Fruit fly (Drosophila melanogaster) whole organism, embryonic: ENCODE data around the gene park.

ENCODE experiments used
- ATbp ChIP-seq: fragments of 200-800 bp; sonication (Bioruptor generic); optimal IDR thresholded peaks from 2 replicates; lab custom pipeline; 2017; ENCODE audit warnings: missing biosample characterization, mild to moderate bottlenecking, missing genetic modification characterization, missing genetic modification reagents
- BtbVII ChIP-seq: fragments of 200-800 bp; sonication (Bioruptor generic); optimal IDR thresholded peaks from 3 replicates; lab custom pipeline; 2017; ENCODE audit warnings: missing biosample characterization, mild to moderate bottlenecking, missing genetic modification characterization
- CG10321 ChIP-seq: fragments of 200-800 bp; sonication (Bioruptor generic); IDR thresholded peaks from 2 replicates; pipeline ENCODE4 v1.3.6; 2022; ENCODE audit warnings: missing biosample characterization, missing genetic modification characterization
- CG10959 ChIP-seq: fragments of 200-800 bp; sonication (Bioruptor generic); IDR thresholded peaks from 2 replicates; pipeline ENCODE4 v1.3.6; 2022; ENCODE audit warnings: missing biosample characterization, missing genetic modification characterization
- CG11085 ChIP-seq: fragments of 200-800 bp; sonication (Bioruptor generic); IDR thresholded peaks from 2 replicates; pipeline ENCODE4 v1.3.6; 2022; ENCODE audit warnings: missing biosample characterization, missing genetic modification characterization
- CG11398 ChIP-seq: fragments of 200-800 bp; sonication (Bioruptor generic); optimal IDR thresholded peaks from 2 replicates; lab custom pipeline; 2016; ENCODE audit warnings: missing biosample characterization, missing genetic modification characterization
- CG16813 ChIP-seq: fragments of 200-800 bp; sonication (Bioruptor generic); IDR thresholded peaks from 3 replicates; pipeline ENCODE4 v1.3.6; 2022; ENCODE audit warnings: missing biosample characterization, missing genetic modification characterization; ENCODE audit not compliant: partially characterized antibody
- CG17612 ChIP-seq: fragments of 200-800 bp; sonication (Bioruptor generic); IDR thresholded peaks from 2 replicates; pipeline ENCODE4 v1.3.6; 2022; ENCODE audit warnings: missing biosample characterization, missing genetic modification characterization
- CG17829 ChIP-seq: fragments of 200-800 bp; optimal IDR thresholded peaks from 2 replicates; lab custom pipeline; 2019; ENCODE audit warnings: missing biosample characterization, mild to moderate bottlenecking, missing genetic modification characterization, moderate library complexity
- CG4282 ChIP-seq: fragments of 200-800 bp; sonication (Bioruptor generic); optimal IDR thresholded peaks from 2 replicates; lab custom pipeline; 2016; ENCODE audit warnings: missing biosample characterization, missing genetic modification characterization
- CG5180 ChIP-seq: fragments of 200-800 bp; sonication (Bioruptor generic); optimal IDR thresholded peaks from 3 replicates; lab custom pipeline; 2017; ENCODE audit warnings: missing biosample characterization, missing genetic modification characterization, mild to moderate bottlenecking, moderate library complexity, missing genetic modification reagents
- CG7372 ChIP-seq: fragments of 200-800 bp; sonication (Bioruptor generic); IDR thresholded peaks from 2 replicates; pipeline ENCODE4 v1.3.6; 2022; ENCODE audit warnings: missing biosample characterization, missing genetic modification characterization
- CG7928 ChIP-seq: fragments of 200-800 bp; sonication (Bioruptor generic); optimal IDR thresholded peaks from 2 replicates; lab custom pipeline; 2017; ENCODE audit warnings: missing biosample characterization, mild to moderate bottlenecking, missing genetic modification characterization
- CG7987 ChIP-seq: fragments of 200-800 bp; sonication (Bioruptor generic); optimal IDR thresholded peaks from 2 replicates; lab custom pipeline; 2018; ENCODE audit warnings: missing biosample characterization, mild to moderate bottlenecking, missing genetic modification characterization, moderate library complexity
- CG8089 ChIP-seq: fragments of 200-800 bp; sonication (Bioruptor generic); optimal IDR thresholded peaks from 3 replicates; lab custom pipeline; 2016; ENCODE audit warnings: missing biosample characterization, missing genetic modification characterization
- CG8765 ChIP-seq: fragments of 200-800 bp; sonication (Bioruptor generic); IDR thresholded peaks from 2 replicates; pipeline ENCODE4 v1.3.6; 2022; ENCODE audit warnings: missing biosample characterization, missing genetic modification characterization
- CG9609 ChIP-seq: fragments of 200-800 bp; sonication (Bioruptor generic); optimal IDR thresholded peaks from 3 replicates; lab custom pipeline; 2016; ENCODE audit warnings: missing biosample characterization, missing genetic modification characterization
- Dbx ChIP-seq: fragments of 200-800 bp; sonication (Bioruptor generic); IDR thresholded peaks from 3 replicates; pipeline ENCODE4 v1.3.6; 2022; ENCODE audit warnings: missing biosample characterization, missing genetic modification characterization
- Drgx ChIP-seq: fragments of 200-800 bp; sonication (Bioruptor generic); IDR thresholded peaks from 2 replicates; pipeline ENCODE4 v1.3.6; 2022; ENCODE audit warnings: missing biosample characterization, missing genetic modification characterization
- H2.0 ChIP-seq: fragments of 200-800 bp; sonication (Bioruptor generic); IDR thresholded peaks from 2 replicates; pipeline ENCODE4 v1.3.6; 2022; ENCODE audit warnings: missing biosample characterization, missing genetic modification characterization
- HmgD ChIP-seq: fragments of 200-800 bp; sonication (Bioruptor generic); optimal IDR thresholded peaks from 3 replicates; lab custom pipeline; 2016; ENCODE audit warnings: missing biosample characterization, missing genetic modification characterization
- Hr3 ChIP-seq: fragments of 200-800 bp; sonication (Bioruptor generic); optimal IDR thresholded peaks from 3 replicates; lab custom pipeline; 2016; ENCODE audit warnings: missing biosample characterization, missing genetic modification characterization
- Hr78 ChIP-seq, 2 experiments: fragments of 200-800 bp in 1 of 2; fragments of >200 bp in 1 of 2; sonication (Bioruptor generic) in 1 of 2; optimal IDR thresholded peaks; 2 replicates each; lab custom pipeline; 2017 to 2019; ENCODE audit warnings: missing biosample characterization in 2 of 2, missing genetic modification characterization in 2 of 2, mild to moderate bottlenecking in 1 of 2, moderate library complexity in 1 of 2
- Hsf ChIP-seq: fragments of 200-800 bp; sonication (Bioruptor generic); optimal IDR thresholded peaks from 3 replicates; lab custom pipeline; 2016; ENCODE audit warnings: missing biosample characterization, missing genetic modification characterization
- Nf-YB ChIP-seq: fragments of 200-800 bp; sonication (Bioruptor generic); optimal IDR thresholded peaks from 3 replicates; lab custom pipeline; 2019; ENCODE audit warnings: missing biosample characterization, mild to moderate bottlenecking, missing genetic modification characterization, moderate library complexity
- Xrp1 ChIP-seq: fragments of 200-800 bp; sonication (Bioruptor generic); IDR thresholded peaks from 2 replicates; pipeline ENCODE4 v1.3.6; 2022; ENCODE audit warnings: missing biosample characterization, missing genetic modification characterization
- amos ChIP-seq: fragments of 200-800 bp; sonication (Bioruptor generic); IDR thresholded peaks from 2 replicates; pipeline ENCODE4 v1.3.6; 2022; ENCODE audit warnings: missing biosample characterization, missing genetic modification characterization; ENCODE audit not compliant: partially characterized antibody
- ap ChIP-seq: fragments of 200-800 bp; sonication (Bioruptor generic); IDR thresholded peaks from 2 replicates; pipeline ENCODE4 v1.3.6; 2022; ENCODE audit warnings: missing biosample characterization, missing genetic modification characterization
- ci ChIP-seq: fragments of 200-800 bp; sonication (Bioruptor generic); IDR thresholded peaks from 3 replicates; pipeline ENCODE4 v1.3.6; 2022; ENCODE audit warnings: missing biosample characterization, missing genetic modification characterization
- crc ChIP-seq: fragments of 200-800 bp; sonication (Bioruptor generic); optimal IDR thresholded peaks from 2 replicates; lab custom pipeline; 2016; ENCODE audit warnings: missing biosample characterization, missing genetic modification characterization
- dan ChIP-seq: fragments of 200-800 bp; sonication (Bioruptor generic); IDR thresholded peaks from 2 replicates; pipeline ENCODE4 v1.3.6; 2022; ENCODE audit warnings: missing biosample characterization, missing genetic modification characterization
- ftz-f1 ChIP-seq: fragments of 200-800 bp; sonication (Bioruptor generic); optimal IDR thresholded peaks from 2 replicates; lab custom pipeline; 2016; ENCODE audit warnings: missing biosample characterization, missing genetic modification characterization
- gsb-n ChIP-seq: fragments of 200-800 bp; sonication (Bioruptor generic); optimal IDR thresholded peaks from 3 replicates; lab custom pipeline; 2018; ENCODE audit warnings: missing biosample characterization, mild to moderate bottlenecking, missing genetic modification characterization
- hkb ChIP-seq, 2 experiments: fragments of 200-800 bp in 1 of 2; fragments of >200 bp in 1 of 2; sonication (Bioruptor generic) in 1 of 2; IDR thresholded peaks in 1 of 2; optimal IDR thresholded peaks in 1 of 2; 2 replicates each; pipeline versions ENCODE4 v1.3.6 to Lab custom; 2017 to 2022; ENCODE audit warnings: missing biosample characterization in 1 of 2, missing genetic modification characterization in 1 of 2
- ken ChIP-seq: fragments of 200-800 bp; sonication (Bioruptor generic); IDR thresholded peaks from 3 replicates; pipeline ENCODE4 v1.3.6; 2022; ENCODE audit warnings: missing biosample characterization, missing genetic modification characterization
- lbe ChIP-seq: fragments of 200-800 bp; sonication (Bioruptor generic); optimal IDR thresholded peaks from 2 replicates; lab custom pipeline; 2016; ENCODE audit warnings: missing biosample characterization, mild to moderate bottlenecking, missing genetic modification characterization
- luna ChIP-seq: fragments of 200-800 bp; sonication (Bioruptor generic); optimal IDR thresholded peaks from 2 replicates; lab custom pipeline; 2016; ENCODE audit warnings: missing biosample characterization, missing genetic modification characterization
- maf-S ChIP-seq: fragments of 200-800 bp; sonication (Bioruptor generic); optimal IDR thresholded peaks from 2 replicates; lab custom pipeline; 2016; ENCODE audit warnings: missing biosample characterization, missing genetic modification characterization
- nerfin-2 ChIP-seq: fragments of 200-800 bp; sonication (Bioruptor generic); IDR thresholded peaks from 2 replicates; pipeline ENCODE4 v1.3.6; 2022; ENCODE audit warnings: missing biosample characterization, missing genetic modification characterization; ENCODE audit not compliant: partially characterized antibody
- odd ChIP-seq: fragments of 200-800 bp; sonication (Bioruptor generic); optimal IDR thresholded peaks from 2 replicates; lab custom pipeline; 2017; ENCODE audit warnings: missing biosample characterization, mild to moderate bottlenecking, missing genetic modification characterization
- pnt ChIP-seq: fragments of 200-800 bp; sonication (Bioruptor generic); optimal IDR thresholded peaks from 3 replicates; lab custom pipeline; 2016; ENCODE audit warnings: missing biosample characterization, missing genetic modification characterization
- sens ChIP-seq: fragments of 200-800 bp; sonication (Bioruptor generic); peaks from one replicate; lab custom pipeline; 2016; ENCODE audit warnings: missing biosample characterization, missing genetic modification characterization
- sima ChIP-seq: fragments of 200-800 bp; sonication (Bioruptor generic); optimal IDR thresholded peaks from 2 replicates; lab custom pipeline; 2016; ENCODE audit warnings: missing biosample characterization, missing genetic modification characterization
- slou ChIP-seq: fragments of 200-800 bp; sonication (Bioruptor generic); optimal IDR thresholded peaks from 3 replicates; lab custom pipeline; 2016; ENCODE audit warnings: missing biosample characterization, missing genetic modification characterization
- slp2 ChIP-seq: fragments of 200-800 bp; sonication (Bioruptor generic); optimal IDR thresholded peaks from 2 replicates; lab custom pipeline; 2016; ENCODE audit warnings: missing biosample characterization, missing genetic modification characterization
- tio ChIP-seq: fragments of 200-800 bp; sonication (Bioruptor generic); optimal IDR thresholded peaks from 2 replicates; lab custom pipeline; 2017; ENCODE audit warnings: missing biosample characterization, missing genetic modification characterization, inconsistent platforms
- trem ChIP-seq: fragments of 200-800 bp; optimal IDR thresholded peaks from 3 replicates; lab custom pipeline; 2019; ENCODE audit warnings: missing biosample characterization, mild to moderate bottlenecking, missing genetic modification characterization, moderate library complexity
- tx ChIP-seq: fragments of 200-800 bp; sonication (Bioruptor generic); optimal IDR thresholded peaks from 2 replicates; lab custom pipeline; 2016; ENCODE audit warnings: missing biosample characterization, missing genetic modification characterization
- unpg ChIP-seq: fragments of 200-800 bp; sonication (Bioruptor generic); optimal IDR thresholded peaks from 3 replicates; lab custom pipeline; 2018; ENCODE audit warnings: missing biosample characterization, mild to moderate bottlenecking, missing genetic modification characterization, moderate library complexity
- wek ChIP-seq: fragments of 200-800 bp; sonication (Bioruptor generic); optimal IDR thresholded peaks from 3 replicates; lab custom pipeline; 2018; ENCODE audit warnings: missing biosample characterization, mild to moderate bottlenecking, missing genetic modification characterization, moderate library complexity

park gene

DNA sequence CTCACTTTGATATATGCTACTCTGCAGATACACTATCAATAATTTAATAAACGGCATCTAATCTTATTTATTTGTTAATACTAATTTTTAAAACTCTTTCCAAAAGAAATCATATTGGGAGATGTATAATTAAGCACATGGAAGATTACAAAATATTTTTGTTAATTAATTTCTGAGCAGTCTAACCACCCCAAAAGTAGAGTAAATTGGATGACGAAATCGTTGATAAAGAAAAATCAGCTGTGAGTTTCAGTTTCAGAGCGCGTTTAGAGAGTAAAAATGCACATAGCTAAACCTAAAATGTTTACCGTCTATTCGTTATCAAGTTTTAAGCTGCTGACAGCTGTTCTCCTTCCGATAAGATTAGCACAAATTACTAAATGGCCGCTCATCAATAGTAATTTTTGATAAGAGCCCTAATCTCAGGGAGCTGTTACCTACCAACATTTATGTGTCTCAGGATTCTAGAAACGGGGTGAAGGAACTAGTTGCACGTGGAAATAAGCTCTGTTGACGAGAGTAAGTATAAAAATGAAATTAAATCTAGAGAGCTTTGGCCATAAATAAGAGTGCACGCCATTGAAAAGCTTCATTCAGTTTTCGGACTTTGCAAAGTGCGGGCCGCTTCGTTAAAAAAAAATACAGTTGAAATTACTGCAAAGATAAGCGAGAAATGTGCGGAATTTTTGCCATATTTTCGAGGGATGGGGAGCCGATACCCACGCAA is 24.0 kb downstream of the park start, which contains the start of the genes chb and AsnS (continued):
- TF ChIP-seq CG7372 (GFP tag; lab: Robert Waterston, UW) (peak; percentile 91), Hsf (GFP tag; lab: Kevin White, UChicago) (peak; percentile 85), unpg (GFP tag; lab: Kevin White, UChicago) (peak; percentile 97), trem (tag; lab: Kevin White, UChicago) (peak; percentile 79), tx (GFP tag; lab: Kevin White, UChicago) (peak; percentile 55), H2.0 (peak; percentile 85), CG7928 (peak; percentile 52), Dbx (GFP tag; lab: Robert Waterston, UW) (peak; percentile 88), gsb-n (tag; lab: Kevin White, UChicago) (peak; percentile 89), BtbVII (peak; percentile 80), CG5180 (GFP tag; lab: Kevin White, UChicago) (peak; percentile 15), ATbp (GFP tag; lab: Kevin White, UChicago) (peak; percentile 90), CG11085 (GFP tag; lab: Robert Waterston, UW) (peak; percentile 88), Drgx (GFP tag; lab: Robert Waterston, UW) (peak; percentile 89), maf-S (GFP tag; lab: Kevin White, UChicago) (peak; percentile 72), CG8089 (GFP tag; lab: Kevin White, UChicago) (peak; percentile 43), CG10321 (GFP tag; lab: Robert Waterston, UW) (peak; percentile 76), Nf-YB (GFP tag; lab: Kevin White, UChicago) (peak; percentile 76), CG10959 (GFP tag; lab: Robert Waterston, UW) (peak; percentile 56), CG4282 (GFP tag; lab: Kevin White, UChicago) (no peak), CG8765 (GFP tag; lab: Robert Waterston, UW) (peak; percentile 29; the same call in 1 of the 2 replicates), crc (GFP tag; lab: Kevin White, UChicago) (peak; percentile 94), wek (GFP tag; lab: Kevin White, UChicago) (no peak), amos (GFP tag; lab: Robert Waterston, UW) (no peak), pnt (GFP tag; lab: Kevin White, UChicago) (peak; percentile 51), CG16813 (GFP tag; lab: Robert Waterston, UW) (no peak), luna (GFP tag; lab: Kevin White, UChicago) (peak; percentile 59), lbe (GFP tag; lab: Kevin White, UChicago) (peak; percentile 72), odd (GFP tag; lab: Kevin White, UChicago) (peak; percentile 83), Xrp1 (GFP tag; lab: Robert Waterston, UW) (peak; percentile 93), ken (peak; percentile 84), nerfin-2 (GFP tag; lab: Robert Waterston, UW) (no peak), CG9609 (peak; percentile 61), ftz-f1 (no peak), Hr3 (GFP tag; lab: Kevin White, UChicago) (peak; percentile 84), CG17829 (tag; lab: Kevin White, UChicago) (peak; percentile 81), CG7987 (GFP tag; lab: Kevin White, UChicago) (peak; percentile 74), slp2 (peak; percentile 73), ap (peak; percentile 85), CG11398 (GFP tag; lab: Kevin White, UChicago) (peak; percentile 10), slou (peak; percentile 80), sens (GFP tag; lab: Kevin White, UChicago) (peak; percentile 95), tio (GFP tag; lab: Kevin White, UChicago) (peak; percentile 72), ci (GFP tag; lab: Robert Waterston, UW) (peak; percentile 91), HmgD (GFP tag; lab: Kevin White, UChicago) (no peak), sima (GFP tag; lab: Kevin White, UChicago) (peak; percentile 27), hkb (optimal IDR thresholded peaks at IDR 0.05; lab: Kevin White, UChicago) (no peak), hkb (GFP tag; IDR thresholded peaks at IDR 0.05; lab: Robert Waterston, UW) (peak; percentile 93), Hr78 (GFP tag; optimal IDR thresholded peaks at IDR 0.05; lab: Kevin White, UChicago) (peak in 1 of 2 experiments; percentile 51), dan (GFP tag; lab: Robert Waterston, UW) (no peak), CG17612 (GFP tag; lab: Robert Waterston, UW) (peak; percentile 77)
